Worm (Caenorhabditis elegans): ENCODE results near the gene C18H9.1.

DNA sequence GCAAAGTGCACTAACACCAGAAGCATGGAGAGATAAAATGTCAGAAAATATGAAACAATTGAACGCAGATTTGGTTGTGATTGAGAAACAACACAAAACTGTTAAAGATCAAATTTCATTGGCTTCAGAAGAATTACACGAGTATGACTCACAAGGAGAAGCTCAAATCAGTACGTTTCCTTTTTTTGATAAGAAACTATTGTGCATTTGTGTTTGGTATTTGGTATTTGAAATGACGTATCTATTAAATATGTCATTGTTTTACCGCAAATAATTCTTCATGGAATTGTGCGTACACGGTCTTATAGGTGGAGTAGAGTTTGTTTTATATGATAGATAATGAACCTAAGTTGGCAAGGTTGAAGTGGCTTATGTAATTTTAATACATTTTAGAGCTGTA is 17.4 kb upstream of the C18H9.1 start:
- TF ChIP-seq ztf-4 (tag; optimal IDR thresholded peaks at IDR 0.05) (no peak), ceh-8 (GFP tag; optimal IDR thresholded peaks at IDR 0.05) (no peak), skn-1 (tag; optimal IDR thresholded peaks at IDR 0.05) (no peak), unc-86 (tag; optimal IDR thresholded peaks at IDR 0.05) (no peak), nhr-237 (tag; optimal IDR thresholded peaks at IDR 0.05) (no peak), ztf-11 (tag; optimal IDR thresholded peaks at IDR 0.05) (no peak), nhr-47 (tag; optimal IDR thresholded peaks at IDR 0.05) (no peak), nhr-28 (tag; optimal IDR thresholded peaks at IDR 0.05) (no peak), lin-13 (GFP tag; optimal IDR thresholded peaks at IDR 0.05) (no peak), pqm-1 (tag; optimal IDR thresholded peaks at IDR 0.05) (no peak), lir-3 (tag; optimal IDR thresholded peaks at IDR 0.05; ENCODE audit: poor library complexity) (no peak), blmp-1 (tag; optimal IDR thresholded peaks at IDR 0.05) (no peak)
